Worm (Caenorhabditis elegans): ENCODE data around the gene Y39A1A.27.

Gene Y39A1A.27

DNA sequence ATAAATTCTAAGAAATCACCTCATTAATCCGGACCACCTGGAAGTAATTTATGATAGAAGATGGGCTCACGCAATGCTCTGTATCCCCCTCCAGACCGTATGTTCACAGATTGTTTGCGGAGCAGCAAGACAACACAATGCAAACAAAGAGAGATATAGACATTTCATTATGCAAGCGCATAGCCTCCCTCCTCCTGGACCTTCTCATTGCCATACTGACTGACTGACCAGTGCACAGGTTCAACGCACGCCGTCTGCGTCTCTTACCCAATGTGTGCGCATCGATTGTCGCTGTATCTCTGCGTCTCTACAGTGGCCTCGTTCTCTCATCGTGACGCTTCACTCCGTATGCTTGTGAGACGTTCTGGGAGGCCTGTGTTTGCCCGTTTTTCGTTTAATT, 12.9 kb downstream of the Y39A1A.27 start:
- TF ChIP-seq mdl-1 (tag; optimal IDR thresholded peaks at IDR 0.05) (peak in 1 of 2 experiments; percentile 48), aly-2 (tag; optimal IDR thresholded peaks at IDR 0.05) (no peak), ets-5 (GFP tag; IDR thresholded peaks at IDR 0.05) (no peak), zag-1 (tag; optimal IDR thresholded peaks at IDR 0.05) (no peak), efl-1 (optimal IDR thresholded peaks at IDR 0.05) (peak; percentile 66 to 81), efl-1 (GFP tag; optimal IDR thresholded peaks at IDR 0.05 in 1 of 2) (peak; percentile 43 to 89), fkh-4 (tag; optimal IDR thresholded peaks at IDR 0.05; ENCODE audit: borderline replicate concordance) (peak; percentile 33), tlp-1 (tag; optimal IDR thresholded peaks at IDR 0.05) (no peak), fkh-8 (tag; optimal IDR thresholded peaks at IDR 0.05) (peak; percentile 11), dpl-1 (GFP tag; optimal IDR thresholded peaks at IDR 0.05) (peak; percentile 31 to 35 (median 31)), pag-3 (tag; optimal IDR thresholded peaks at IDR 0.05; ENCODE audit: borderline replicate concordance, insufficient read depth) (no peak), blmp-1 (tag; optimal IDR thresholded peaks at IDR 0.05) (no peak), lin-35 (GFP tag; optimal IDR thresholded peaks at IDR 0.05) (peak; percentile 45 to 57), ceh-82 (tag; optimal IDR thresholded peaks at IDR 0.05) (peak; percentile 15 to 67 (median 40)), tbx-2 (tag; optimal IDR thresholded peaks at IDR 0.05) (peak; percentile 65), ceh-63 (GFP tag; optimal IDR thresholded peaks at IDR 0.05) (no peak), nhr-85 (tag) (no peak), nhr-84 (tag; optimal IDR thresholded peaks at IDR 0.05) (no peak), C16A3.4 (tag; optimal IDR thresholded peaks at IDR 0.05) (peak; percentile 10), xbp-1 (tag; optimal IDR thresholded peaks at IDR 0.05) (peak; percentile 29), irx-1 (tag; optimal IDR thresholded peaks at IDR 0.05) (no peak), nhr-90 (tag; optimal IDR thresholded peaks at IDR 0.05; ENCODE audit: poor library complexity) (peak; percentile 23), swsn-7 (tag; optimal IDR thresholded peaks at IDR 0.05) (peak; percentile 53), dsc-1 (tag; optimal IDR thresholded peaks at IDR 0.05) (peak; percentile 81), lin-13 (GFP tag; optimal IDR thresholded peaks at IDR 0.05) (no peak), nhr-71 (tag; optimal IDR thresholded peaks at IDR 0.05) (peak; percentile 58), alr-1 (tag; optimal IDR thresholded peaks at IDR 0.05; ENCODE audit: borderline replicate concordance) (no peak), mab-9 (GFP tag; IDR thresholded peaks at IDR 0.05) (no peak), ceh-8 (GFP tag; optimal IDR thresholded peaks at IDR 0.05) (no peak), rnt-1 (tag; optimal IDR thresholded peaks at IDR 0.05) (no peak), pax-3 (tag; optimal IDR thresholded peaks at IDR 0.05) (no peak), lsy-2 (tag; optimal IDR thresholded peaks at IDR 0.05) (peak; percentile 46 to 54), unc-86 (tag; optimal IDR thresholded peaks at IDR 0.05) (peak; percentile 66), F16B12.6 (tag; optimal IDR thresholded peaks at IDR 0.05) (peak; percentile 29), snu-23 (GFP tag; optimal IDR thresholded peaks at IDR 0.05) (peak; percentile 64), mep-1 (tag; optimal IDR thresholded peaks at IDR 0.05) (peak; percentile 63), nhr-47 (tag; optimal IDR thresholded peaks at IDR 0.05) (peak; percentile 66), lin-14 (GFP tag; optimal IDR thresholded peaks at IDR 0.05) (no peak), fos-1 (tag; optimal IDR thresholded peaks at IDR 0.05) (no peak), ces-1 (GFP tag; optimal IDR thresholded peaks at IDR 0.05) (no peak), nhr-20 (tag; optimal IDR thresholded peaks at IDR 0.05) (peak; percentile 25), ztf-11 (tag; optimal IDR thresholded peaks at IDR 0.05) (peak in 1 of 2 experiments; percentile 73)

ce11 chrIII:10652833-10653232, 14.1 kb downstream of the Y39A1A.27 start:
- TF ChIP-seq lin-14 (GFP tag; optimal IDR thresholded peaks at IDR 0.05) (no peak), nhr-85 (tag) (peak; percentile 59)

All from whole organism, L1 larva.